Fruit fly (Drosophila melanogaster): ENCODE measurements around the gene Qsox3.
A peak's percentile ranks its signal among the peaks of the same experiment; 100 is the strongest.

Qsox3 gene

DNA sequence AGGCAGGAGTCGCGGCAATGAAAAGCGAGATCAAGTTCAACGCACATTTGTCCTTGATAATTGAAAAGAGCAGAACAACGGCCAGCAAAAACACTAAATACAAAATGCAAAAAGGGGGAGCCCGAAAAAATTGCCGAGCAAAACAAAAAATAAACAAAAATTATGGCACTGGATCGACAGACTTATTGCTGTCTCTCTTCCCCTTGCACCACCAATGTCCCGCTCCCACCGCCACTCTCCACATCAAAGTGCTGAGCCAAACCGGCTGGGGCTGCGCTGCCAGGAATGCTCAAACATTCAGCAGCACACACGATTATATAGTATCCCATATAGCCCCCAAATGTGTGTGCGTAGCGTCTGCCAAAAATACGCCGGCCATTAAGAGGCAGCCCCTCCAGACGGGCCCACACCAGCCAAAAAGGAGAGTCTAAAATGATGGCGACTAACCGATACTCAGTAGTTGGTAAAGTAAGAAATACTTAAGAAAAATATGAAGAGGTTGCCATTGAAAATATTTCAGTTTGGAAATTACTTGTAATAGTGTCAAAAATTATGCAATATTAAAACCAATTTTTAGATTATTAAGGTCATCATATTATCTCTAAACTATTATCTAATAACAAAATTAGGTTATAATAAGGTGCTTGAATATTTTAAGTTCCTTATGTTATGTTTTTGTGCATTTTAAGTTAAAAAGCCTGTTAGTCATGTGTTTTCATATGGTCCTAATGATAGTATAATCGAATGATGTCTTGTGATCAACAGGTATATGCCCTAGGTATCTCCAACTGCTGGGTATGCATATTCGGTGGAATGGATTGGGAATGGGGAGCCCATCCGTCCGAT is 10.0 kb downstream of the Qsox3 start:
- TF ChIP-seq CG7045 (GFP tag; optimal IDR thresholded peaks at IDR 0.05) = no peak
- no peak for TF ChIP-seq CG7101 (tag; optimal IDR thresholded peaks at IDR 0.05)
- no peak for TF ChIP-seq CG5204 (GFP tag; optimal IDR thresholded peaks at IDR 0.05)
- TF ChIP-seq toe (GFP tag; optimal IDR thresholded peaks at IDR 0.05) = no peak
- TF ChIP-seq Mnt (GFP tag; optimal IDR thresholded peaks at IDR 0.05) = no peak
- TF ChIP-seq tj (GFP tag; optimal IDR thresholded peaks at IDR 0.05) = no peak
- no peak for TF ChIP-seq CG11617 (GFP tag; optimal IDR thresholded peaks at IDR 0.05)
- no peak for TF ChIP-seq CG12768 (GFP tag; optimal IDR thresholded peaks at IDR 0.05)
- no peak for TF ChIP-seq Hr96 (GFP tag; optimal IDR thresholded peaks at IDR 0.05)
- TF ChIP-seq CG1620 (GFP tag; optimal IDR thresholded peaks at IDR 0.05) = no peak

DNA sequence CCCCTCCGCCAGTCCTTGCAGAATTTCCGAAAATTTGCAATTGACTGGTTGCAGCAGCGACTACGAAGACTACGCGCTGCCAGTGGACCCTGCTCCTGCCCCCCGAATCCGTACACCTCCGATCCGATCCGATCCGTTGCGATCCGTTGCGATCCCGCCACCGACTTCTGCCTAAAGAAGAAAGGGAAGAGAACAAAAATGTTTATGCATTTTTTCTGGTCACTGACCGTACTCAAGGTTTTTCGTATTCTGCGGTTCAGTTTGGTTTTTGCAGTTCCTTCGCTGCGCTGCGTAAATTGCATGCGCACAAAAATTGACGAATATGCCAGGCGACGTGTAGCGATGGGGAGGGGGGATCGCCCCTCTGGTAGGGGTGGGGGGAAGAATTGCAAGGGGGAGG is 10.6 kb downstream of the Qsox3 start:
- no peak for TF ChIP-seq CG1620 (GFP tag; optimal IDR thresholded peaks at IDR 0.05)
- TF ChIP-seq Clk (GFP tag; optimal IDR thresholded peaks at IDR 0.05) = no peak

DNA sequence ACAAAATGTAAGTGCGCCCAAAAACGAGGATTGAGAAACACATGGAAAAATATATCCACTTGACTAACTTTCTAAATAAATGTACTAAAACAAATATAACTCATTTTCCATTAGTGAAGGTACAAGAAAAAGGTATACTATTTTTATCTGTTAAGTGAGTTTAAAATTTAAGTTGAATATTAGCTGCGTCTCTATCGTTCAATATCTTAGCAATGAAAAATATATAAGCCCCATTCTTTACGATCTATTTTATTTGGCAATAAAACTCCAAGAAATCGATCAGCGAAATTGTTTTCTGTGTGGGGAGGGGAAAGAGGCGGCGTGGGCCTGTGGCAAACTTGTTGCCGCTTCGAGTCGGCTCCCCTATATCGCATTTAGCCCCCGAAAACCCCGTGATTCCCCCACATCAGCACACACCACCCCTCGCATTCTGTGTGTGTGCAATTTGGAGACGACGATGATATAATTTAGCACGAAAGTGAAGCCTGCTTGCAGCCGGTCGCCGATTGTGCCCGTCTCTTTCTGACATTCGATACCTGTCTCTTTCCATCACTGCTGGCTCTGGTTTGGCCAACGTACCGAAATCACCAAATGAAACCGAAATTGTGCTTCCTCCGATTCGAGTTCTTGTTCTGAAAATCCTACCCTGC is 11.2 kb downstream of the Qsox3 start:
- no peak for TF ChIP-seq ovo (GFP tag; optimal IDR thresholded peaks at IDR 0.05)
- TF ChIP-seq CG12768 (GFP tag; optimal IDR thresholded peaks at IDR 0.05) = no peak
- no peak for TF ChIP-seq cnc (optimal IDR thresholded peaks at IDR 0.05)
- no peak for TF ChIP-seq Hr96 (GFP tag; optimal IDR thresholded peaks at IDR 0.05)
- no peak for TF ChIP-seq CG5204 (GFP tag; optimal IDR thresholded peaks at IDR 0.05)
- TF ChIP-seq Crg-1 (GFP tag; optimal IDR thresholded peaks at IDR 0.05) = no peak
- no peak for TF ChIP-seq Clk (GFP tag; optimal IDR thresholded peaks at IDR 0.05)
- TF ChIP-seq CG14711 (tag; optimal IDR thresholded peaks at IDR 0.05) = no peak
- no peak for TF ChIP-seq CG33017 (tag; optimal IDR thresholded peaks at IDR 0.05)
- TF ChIP-seq CG1620 (GFP tag; optimal IDR thresholded peaks at IDR 0.05) = no peak
- no peak for TF ChIP-seq bab1 (GFP tag; optimal IDR thresholded peaks at IDR 0.05)
- no peak for TF ChIP-seq pad (GFP tag; optimal IDR thresholded peaks at IDR 0.05)
- no peak for TF ChIP-seq kay (GFP tag; ENCODE audit: borderline replicate concordance)
- TF ChIP-seq toe (GFP tag; optimal IDR thresholded peaks at IDR 0.05) = no peak
- no peak for TF ChIP-seq tj (GFP tag; optimal IDR thresholded peaks at IDR 0.05)
- no peak for TF ChIP-seq CG7101 (tag; optimal IDR thresholded peaks at IDR 0.05)
- no peak for TF ChIP-seq CG11617 (GFP tag; optimal IDR thresholded peaks at IDR 0.05)
- no peak for TF ChIP-seq cic (GFP tag; optimal IDR thresholded peaks at IDR 0.05)
- no peak for TF ChIP-seq CG7045 (GFP tag; optimal IDR thresholded peaks at IDR 0.05)

DNA sequence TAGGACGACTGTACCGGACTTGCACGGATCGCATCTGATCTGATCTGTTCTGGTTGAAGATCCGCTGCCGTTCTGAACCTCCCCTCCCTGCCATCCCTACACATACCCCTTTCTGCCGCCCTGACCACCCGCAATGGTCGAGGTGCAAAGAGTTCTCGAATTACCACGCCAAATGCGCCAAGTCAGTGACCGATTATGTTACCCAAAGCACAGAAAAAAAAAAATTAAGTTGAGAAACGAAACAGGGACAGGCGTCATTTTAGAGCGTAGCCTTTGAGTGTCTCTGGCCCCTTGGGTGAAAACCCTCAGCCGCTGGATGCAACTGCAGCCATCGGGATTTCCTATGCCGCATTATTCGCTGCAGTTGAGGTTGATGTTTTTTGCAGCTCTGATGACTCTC is 12.1 kb downstream of the Qsox3 start:
- TF ChIP-seq CG14711 (tag; optimal IDR thresholded peaks at IDR 0.05) (no peak), Hr96 (GFP tag; optimal IDR thresholded peaks at IDR 0.05) (no peak), tj (GFP tag; optimal IDR thresholded peaks at IDR 0.05) (no peak), CG5204 (GFP tag; optimal IDR thresholded peaks at IDR 0.05) (no peak), CG11617 (GFP tag; optimal IDR thresholded peaks at IDR 0.05) (no peak), Clk (GFP tag; optimal IDR thresholded peaks at IDR 0.05) (no peak)

DNA sequence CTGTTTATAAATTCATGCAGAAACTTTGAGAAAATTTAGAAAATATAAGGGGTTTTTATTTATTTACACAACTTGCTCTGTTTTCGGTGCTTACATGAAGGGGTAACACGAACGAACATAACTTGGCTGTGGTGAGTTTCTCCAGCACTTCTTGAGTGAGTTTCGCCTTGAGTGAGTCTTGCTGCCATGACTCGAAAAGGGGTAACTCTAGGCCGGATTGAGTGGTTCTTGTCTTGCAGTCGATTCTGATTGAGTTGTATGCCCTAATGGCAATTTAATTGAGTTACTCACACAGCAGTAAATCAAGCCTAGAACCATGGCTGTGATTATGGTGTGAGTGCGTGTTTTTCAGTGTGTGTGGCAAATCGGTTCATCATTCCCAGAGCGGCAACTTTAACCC is 16.6 kb downstream of the Qsox3 start:
- no peak for TF ChIP-seq CG12768 (GFP tag; optimal IDR thresholded peaks at IDR 0.05)
- peak; percentile 48 for TF ChIP-seq pad (GFP tag; optimal IDR thresholded peaks at IDR 0.05)

DNA sequence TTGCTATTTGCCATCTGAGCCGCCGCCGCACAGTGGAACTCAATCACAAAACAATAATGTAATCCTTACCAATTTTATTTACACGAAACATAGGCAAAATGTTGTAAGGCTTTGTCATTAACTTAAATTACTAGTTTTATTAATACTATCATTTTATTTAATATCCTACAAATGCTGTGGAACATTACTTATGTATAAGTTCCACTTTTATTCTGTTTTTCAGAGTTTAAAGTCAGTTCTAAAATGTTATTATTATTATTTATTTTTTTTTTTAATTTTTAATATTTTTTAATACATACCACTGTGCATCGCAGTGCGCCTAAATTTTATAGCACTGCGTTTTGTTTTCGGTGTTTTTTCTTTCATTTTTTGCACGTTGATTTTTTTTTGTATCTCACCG is 19.7 kb downstream of the Qsox3 start:
- TF ChIP-seq Mnt (GFP tag; optimal IDR thresholded peaks at IDR 0.05) = no peak
- TF ChIP-seq Crg-1 (GFP tag; optimal IDR thresholded peaks at IDR 0.05) = no peak
- no peak for TF ChIP-seq kay (GFP tag; ENCODE audit: borderline replicate concordance)
- peak; percentile 27 for TF ChIP-seq CG33017 (tag; optimal IDR thresholded peaks at IDR 0.05)
- peak; percentile 42 for TF ChIP-seq CG14711 (tag; optimal IDR thresholded peaks at IDR 0.05)
- TF ChIP-seq CG11617 (GFP tag; optimal IDR thresholded peaks at IDR 0.05) = peak; percentile 53
- no peak for TF ChIP-seq Clk (GFP tag; optimal IDR thresholded peaks at IDR 0.05)
- no peak for TF ChIP-seq pad (GFP tag; optimal IDR thresholded peaks at IDR 0.05)
- TF ChIP-seq CG7045 (GFP tag; optimal IDR thresholded peaks at IDR 0.05) = peak; percentile 59
- no peak for TF ChIP-seq toe (GFP tag; optimal IDR thresholded peaks at IDR 0.05)
- peak; percentile 30 for TF ChIP-seq tj (GFP tag; optimal IDR thresholded peaks at IDR 0.05)
- TF ChIP-seq bab1 (GFP tag; optimal IDR thresholded peaks at IDR 0.05) = no peak
- peak; percentile 20 for TF ChIP-seq CG12768 (GFP tag; optimal IDR thresholded peaks at IDR 0.05)
- peak; percentile 44 for TF ChIP-seq CG7101 (tag; optimal IDR thresholded peaks at IDR 0.05)
- TF ChIP-seq CG5204 (GFP tag; optimal IDR thresholded peaks at IDR 0.05) = peak; percentile 21
- TF ChIP-seq CG1620 (GFP tag; optimal IDR thresholded peaks at IDR 0.05) = no peak
- TF ChIP-seq ovo (GFP tag; optimal IDR thresholded peaks at IDR 0.05) = peak; percentile 23

DNA sequence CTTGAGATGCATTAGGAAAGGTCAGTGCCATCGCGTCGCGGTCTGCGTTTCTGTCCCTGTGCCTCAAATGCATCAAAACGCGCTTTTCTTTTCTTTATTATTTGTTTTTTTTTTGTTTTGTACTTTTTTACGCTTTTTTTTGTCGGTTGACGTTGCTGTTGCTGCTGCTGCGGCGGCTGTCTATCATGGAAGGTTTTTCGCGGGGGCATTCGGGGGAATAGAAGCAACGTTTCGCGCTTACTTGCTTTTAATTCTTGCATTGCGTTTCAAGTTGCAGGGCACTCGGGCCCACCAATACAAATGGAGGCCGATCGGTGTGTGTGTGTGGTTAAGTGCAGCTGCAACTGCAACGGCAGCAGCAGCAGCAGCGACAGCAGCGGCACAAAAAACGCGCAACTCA is 22.3 kb downstream of the Qsox3 start:
- no peak for TF ChIP-seq CG11617 (GFP tag; optimal IDR thresholded peaks at IDR 0.05)
- TF ChIP-seq tj (GFP tag; optimal IDR thresholded peaks at IDR 0.05) = peak; percentile 7
- TF ChIP-seq CG1620 (GFP tag; optimal IDR thresholded peaks at IDR 0.05) = no peak
